Fruit fly (Drosophila melanogaster) S2 (cell line): ENCODE data around the gene CG13615.

ENCODE experiments used
- CG8478 ChIP-seq: fragments of >200 bp; optimal IDR thresholded peaks from 2 replicates; lab custom pipeline; 2018
- CTCF ChIP-seq, 2 experiments: fragments of >200 bp; optimal IDR thresholded peaks; 2 replicates each; lab custom pipeline; 2018

DNA sequence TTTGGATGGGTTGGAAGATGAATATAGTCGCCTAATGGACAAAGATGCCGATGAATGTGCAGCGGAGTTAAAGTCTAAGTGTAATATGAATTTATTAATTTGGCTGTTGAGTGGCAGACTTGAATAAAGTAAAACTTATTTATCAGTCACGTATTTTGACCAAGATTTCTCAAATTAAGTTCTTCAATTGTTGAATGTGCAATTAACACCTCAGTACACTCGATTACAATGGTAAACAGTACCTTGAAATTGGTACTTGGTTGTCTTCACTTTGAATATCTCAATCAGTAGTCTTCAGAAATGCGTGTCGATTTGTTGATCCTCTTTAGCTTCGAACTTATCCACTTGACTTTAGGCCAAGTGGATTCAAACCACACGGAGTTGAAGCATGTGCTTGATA lies 21.1 kb upstream of the CG13615 start, which contains the start of gene CG13614:
- no peak for TF ChIP-seq CG8478 (lab: Kevin White, UChicago)
- TF ChIP-seq CTCF (optimal IDR thresholded peaks at IDR 0.05; lab: Kevin White, UChicago): no peak
